Worm (Caenorhabditis elegans) whole organism, L3 larva: Measurements from ENCODE around the gene zhit-1.

Experiments used
- R02D3.7 ChIP-seq: fragments of 150-350 bp; optimal IDR thresholded peaks from 2 replicates; lab custom pipeline; 2014; ENCODE audit warnings: missing biosample characterization, missing genetic modification characterization
- ZK546.5 ChIP-seq: sonication (generic microtip); optimal IDR thresholded peaks from 2 replicates; lab custom pipeline; 2017; ENCODE audit warnings: missing biosample characterization, missing genetic modification characterization
- aly-2 ChIP-seq: fragments of 150-350 bp; optimal IDR thresholded peaks from 2 replicates; lab custom pipeline; 2014; ENCODE audit warnings: missing biosample characterization, missing genetic modification characterization
- ama-1 ChIP-seq: fragments of 150-350 bp; optimal IDR thresholded peaks from 2 replicates; lab custom pipeline; 2018
- ceh-28 ChIP-seq: fragments of 150-350 bp; optimal IDR thresholded peaks from 2 replicates; lab custom pipeline; 2014; ENCODE audit warnings: missing biosample characterization, missing genetic modification reagents, missing genetic modification characterization
- ceh-82 ChIP-seq: fragments of 150-350 bp; optimal IDR thresholded peaks from 2 replicates; lab custom pipeline; 2014; ENCODE audit warnings: missing biosample characterization, missing genetic modification characterization
- egl-27 ChIP-seq: sonication (generic microtip); optimal IDR thresholded peaks from 4 replicates; lab custom pipeline; 2017; ENCODE audit warnings: missing biosample characterization, missing genetic modification reagents, missing genetic modification characterization
- elt-1 ChIP-seq: fragments of 150-350 bp; optimal IDR thresholded peaks from 2 replicates; lab custom pipeline; 2014; ENCODE audit warnings: missing biosample characterization, missing genetic modification characterization
- elt-2 ChIP-seq: sonication (generic microtip); optimal IDR thresholded peaks from 2 replicates; lab custom pipeline; 2016; ENCODE audit warnings: missing genetic modification reagents, mild to moderate bottlenecking, missing genetic modification characterization, missing compliant biosample characterization
- elt-3 ChIP-seq, 3 experiments: fragments of 150-350 bp in 1 of 3; sonication (generic microtip) in 2 of 3; optimal IDR thresholded peaks; 2 replicates in 2 of 3; 4 replicates in 1 of 3; lab custom pipeline; 2014 to 2017; ENCODE audit warnings: missing biosample characterization in 3 of 3, missing genetic modification characterization in 3 of 3
- eor-1 ChIP-seq, 2 experiments: fragments of 150-350 bp; optimal IDR thresholded peaks; 2 replicates each; lab custom pipeline; 2014 to 2018; ENCODE audit warnings: missing biosample characterization in 2 of 2, missing genetic modification characterization in 2 of 2
- fkh-10 ChIP-seq: sonication (generic microtip); optimal IDR thresholded peaks from 2 replicates; lab custom pipeline; 2017; ENCODE audit warnings: missing biosample characterization, missing genetic modification reagents, missing genetic modification characterization
- fkh-2 ChIP-seq: fragments of 150-350 bp; optimal IDR thresholded peaks from 2 replicates; lab custom pipeline; 2014; ENCODE audit warnings: missing biosample characterization, missing genetic modification reagents, missing genetic modification characterization
- fos-1 ChIP-seq: fragments of 150-350 bp; optimal IDR thresholded peaks from 2 replicates; lab custom pipeline; 2014; ENCODE audit warnings: missing biosample characterization, missing genetic modification characterization
- hmg-11 ChIP-seq: sonication (generic microtip); optimal IDR thresholded peaks from 2 replicates; lab custom pipeline; 2016; ENCODE audit warnings: missing genetic modification characterization, missing compliant biosample characterization
- jun-1 ChIP-seq: fragments of 150-350 bp; optimal IDR thresholded peaks from 2 replicates; lab custom pipeline; 2014; ENCODE audit warnings: missing biosample characterization, missing genetic modification reagents, missing genetic modification characterization
- lin-15B ChIP-seq: fragments of 150-350 bp; optimal IDR thresholded peaks from 2 replicates; lab custom pipeline; 2014; ENCODE audit warnings: missing biosample characterization, missing genetic modification characterization
- lin-39 ChIP-seq: fragments of 150-350 bp; optimal IDR thresholded peaks from 2 replicates; lab custom pipeline; 2018; ENCODE audit warnings: missing biosample characterization, missing genetic modification reagents, missing genetic modification characterization
- lsy-12 ChIP-seq: sonication (generic microtip); optimal IDR thresholded peaks from 2 replicates; lab custom pipeline; 2016; ENCODE audit warnings: mild to moderate bottlenecking, missing genetic modification characterization, missing compliant biosample characterization
- mdl-1 ChIP-seq: fragments of 150-350 bp; optimal IDR thresholded peaks from 2 replicates; lab custom pipeline; 2014; ENCODE audit warnings: missing biosample characterization, missing genetic modification characterization
- mml-1 ChIP-seq: fragments of 150-350 bp; sonication (generic microtip); optimal IDR thresholded peaks from 3 replicates; lab custom pipeline; 2014; ENCODE audit warnings: missing biosample characterization, missing genetic modification characterization
- nfya-1 ChIP-seq: sonication (generic microtip); optimal IDR thresholded peaks from 2 replicates; lab custom pipeline; 2017; ENCODE audit warnings: missing genetic modification characterization, mild to moderate bottlenecking, missing compliant biosample characterization, antibody characterized with exemption, moderate library complexity; ENCODE audit not compliant: insufficient read depth
- nhr-11 ChIP-seq: fragments of 150-350 bp; optimal IDR thresholded peaks from 2 replicates; lab custom pipeline; 2014; ENCODE audit warnings: missing biosample characterization, missing genetic modification characterization
- nhr-23 ChIP-seq: fragments of 150-350 bp; optimal IDR thresholded peaks from 2 replicates; lab custom pipeline; 2014; ENCODE audit warnings: missing biosample characterization, missing genetic modification reagents, missing genetic modification characterization
- nhr-237 ChIP-seq: fragments of 150-350 bp; optimal IDR thresholded peaks from 2 replicates; lab custom pipeline; 2014; ENCODE audit warnings: missing biosample characterization, missing genetic modification characterization
- nhr-25 ChIP-seq: sonication (generic microtip); optimal IDR thresholded peaks from 2 replicates; lab custom pipeline; 2017; ENCODE audit warnings: missing biosample characterization, missing genetic modification characterization
- nhr-28 ChIP-seq: fragments of 150-350 bp; optimal IDR thresholded peaks from 2 replicates; lab custom pipeline; 2014; ENCODE audit warnings: missing biosample characterization, missing genetic modification characterization
- nhr-43 ChIP-seq: sonication (generic microtip); optimal IDR thresholded peaks from 2 replicates; lab custom pipeline; 2016; ENCODE audit warnings: mild to moderate bottlenecking, missing genetic modification characterization, missing compliant biosample characterization; ENCODE audit not compliant: poor library complexity, severe bottlenecking
- nhr-76 ChIP-seq: fragments of 150-350 bp; sonication (generic microtip); optimal IDR thresholded peaks from 5 replicates; lab custom pipeline; 2014; ENCODE audit warnings: missing biosample characterization, missing genetic modification characterization
- nhr-77 ChIP-seq: fragments of 150-350 bp; optimal IDR thresholded peaks from 2 replicates; lab custom pipeline; 2014; ENCODE audit warnings: missing biosample characterization, missing genetic modification characterization
- pha-4 ChIP-seq: fragments of 150-350 bp; optimal IDR thresholded peaks from 2 replicates; lab custom pipeline; 2014; ENCODE audit warnings: missing biosample characterization, missing genetic modification reagents, missing genetic modification characterization
- pqm-1 ChIP-seq: fragments of 150-350 bp; optimal IDR thresholded peaks from 2 replicates; lab custom pipeline; 2017; ENCODE audit warnings: missing biosample characterization, missing genetic modification characterization, inconsistent platforms
- sea-2 ChIP-seq: fragments of 150-350 bp; sonication (generic microtip); optimal IDR thresholded peaks from 4 replicates; lab custom pipeline; 2014; ENCODE audit warnings: missing biosample characterization, missing genetic modification reagents, missing genetic modification characterization
- skn-1 ChIP-seq: fragments of 150-350 bp; optimal IDR thresholded peaks from 2 replicates; lab custom pipeline; 2014; ENCODE audit warnings: missing biosample characterization, missing genetic modification characterization
- snpc-4 ChIP-seq: fragments of 150-350 bp; optimal IDR thresholded peaks from 2 replicates; lab custom pipeline; 2014; ENCODE audit warnings: missing biosample characterization, missing genetic modification characterization
- unc-39 ChIP-seq: sonication (generic microtip); optimal IDR thresholded peaks from 4 replicates; lab custom pipeline; 2017; ENCODE audit warnings: missing biosample characterization, missing genetic modification characterization
- ztf-11 ChIP-seq: fragments of 150-350 bp; optimal IDR thresholded peaks from 2 replicates; lab custom pipeline; 2014; ENCODE audit warnings: missing biosample characterization, missing genetic modification characterization
- ztf-4 ChIP-seq: fragments of 150-350 bp; optimal IDR thresholded peaks from 2 replicates; lab custom pipeline; 2014; ENCODE audit warnings: missing biosample characterization, missing genetic modification characterization

Gene zhit-1

ce11 chrV:5606255-5606654 lies 9.9 kb upstream of the zhit-1 start, which contains the start of gene CD4.1:
Gene CD4.1, plus strand, starts transcription at chrV:5606555.
- TF ChIP-seq aly-2 (no peak), R02D3.7 (no peak), skn-1 (tag; lab: Kevin White, UChicago) (no peak), ztf-4 (tag; lab: Kevin White, UChicago) (no peak), hmg-11 (tag; lab: Kevin White, UChicago) (no peak), sea-2 (GFP tag; lab: Kevin White, UChicago) (no peak), elt-3 (tag; optimal IDR thresholded peaks at IDR 0.05; lab: Kevin White, UChicago) (no peak), egl-27 (tag; lab: Kevin White, UChicago) (no peak), ztf-11 (tag; lab: Kevin White, UChicago) (no peak), fkh-10 (GFP tag; lab: Kevin White, UChicago) (no peak), nhr-23 (tag; lab: Kevin White, UChicago) (no peak), unc-39 (no peak)

ce11 chrV:5601263-5601662 lies 4.9 kb upstream of the zhit-1 start, which contains the start of gene CD4.8:
Gene CD4.8, minus strand, starts transcription at chrV:5601363.
- no peak for TF ChIP-seq ztf-4 (tag; lab: Kevin White, UChicago)
- TF ChIP-seq lin-15B, result no peak
- TF ChIP-seq R02D3.7, result no peak
- TF ChIP-seq jun-1 (tag; lab: Kevin White, UChicago), result no peak
- TF ChIP-seq nhr-237 (tag; lab: Kevin White, UChicago), result no peak
- no peak for TF ChIP-seq lin-39 (tag; lab: Kevin White, UChicago)
- TF ChIP-seq unc-39, result no peak
- no peak for TF ChIP-seq elt-2 (tag; lab: Kevin White, UChicago)
- TF ChIP-seq lsy-12 (tag; lab: Kevin White, UChicago), result no peak
- no peak for TF ChIP-seq nhr-25
- no peak for TF ChIP-seq hmg-11 (tag; lab: Kevin White, UChicago)
- no peak for TF ChIP-seq mdl-1 (tag; lab: Kevin White, UChicago)
- no peak for TF ChIP-seq elt-3 (tag; optimal IDR thresholded peaks at IDR 0.05; lab: Kevin White, UChicago)
- no peak for TF ChIP-seq elt-1 (tag; lab: Kevin White, UChicago)
- TF ChIP-seq fkh-2 (tag; lab: Kevin White, UChicago), result no peak
- no peak for TF ChIP-seq nhr-28 (tag; lab: Kevin White, UChicago)
- TF ChIP-seq nhr-23 (tag; lab: Kevin White, UChicago), result no peak

DNA sequence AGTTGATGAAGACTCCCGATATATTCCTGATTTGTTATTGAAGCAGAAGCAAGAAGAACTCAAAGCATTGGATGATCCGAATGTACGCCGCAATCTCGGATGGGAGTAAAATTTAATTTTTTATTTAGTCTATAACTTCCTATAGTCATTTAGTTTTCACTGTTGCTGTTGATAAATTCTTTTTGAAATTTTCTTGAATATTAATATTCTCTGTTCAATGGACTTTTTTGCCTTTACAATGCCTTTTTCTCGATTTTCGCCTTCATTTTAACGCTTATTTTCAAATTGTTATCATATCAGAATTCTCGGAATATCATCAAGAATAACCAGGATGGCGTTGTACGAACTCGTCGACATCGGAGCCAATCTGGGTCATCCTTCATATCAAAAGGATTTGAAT lies 2.0 kb downstream of the zhit-1 start, which contains the start of gene crn-2:
Gene crn-2, plus strand, starts transcription at position 301 of the 400 bp plus-strand sequence.
- TF ChIP-seq ceh-82 (tag; lab: Kevin White, UChicago) (no peak), eor-1 (tag; optimal IDR thresholded peaks at IDR 0.05; lab: Kevin White, UChicago) (no peak), nhr-237 (tag; lab: Kevin White, UChicago) (no peak), nhr-77 (tag; lab: Kevin White, UChicago) (no peak), sea-2 (GFP tag; lab: Kevin White, UChicago) (no peak), ZK546.5 (tag; lab: Kevin White, UChicago) (no peak), skn-1 (tag; lab: Kevin White, UChicago) (no peak), elt-2 (tag; lab: Kevin White, UChicago) (no peak)

ce11 chrV:5593406-5593805 lies 2.9 kb downstream of the zhit-1 start, which contains the start of gene mrpl-48:
Gene mrpl-48, plus strand, starts transcription at chrV:5593706.
- TF ChIP-seq nhr-43 (no peak), nhr-237 (tag; lab: Kevin White, UChicago) (no peak), pha-4 (no peak), ama-1 (peak; percentile 28), egl-27 (tag; lab: Kevin White, UChicago) (no peak), nhr-23 (tag; lab: Kevin White, UChicago) (no peak), eor-1 (tag; optimal IDR thresholded peaks at IDR 0.05; lab: Kevin White, UChicago) (no peak), nhr-77 (tag; lab: Kevin White, UChicago) (no peak)

- TF ChIP-seq mml-1 (tag; lab: Kevin White, UChicago) (no peak), nhr-23 (tag; lab: Kevin White, UChicago) (peak; percentile 87), nhr-25 (peak; percentile 31), ama-1 (no peak), nhr-237 (tag; lab: Kevin White, UChicago) (no peak), nfya-1 (tag; lab: Kevin White, UChicago) (peak; percentile 79), sea-2 (GFP tag; lab: Kevin White, UChicago) (peak; percentile 54), ceh-28 (tag; lab: Kevin White, UChicago) (peak; percentile 66), ztf-4 (tag; lab: Kevin White, UChicago) (no peak), elt-2 (tag; lab: Kevin White, UChicago) (peak; percentile 37), hmg-11 (tag; lab: Kevin White, UChicago) (peak; percentile 74), ZK546.5 (tag; lab: Kevin White, UChicago) (no peak), lin-15B (peak; percentile 78), nhr-43 (peak; percentile 54), pqm-1 (tag; lab: Kevin White, UChicago) (peak; percentile 13), nhr-76 (tag; lab: Kevin White, UChicago) (no peak), R02D3.7 (peak; percentile 6), fos-1 (tag; lab: Kevin White, UChicago) (no peak), ztf-11 (tag; lab: Kevin White, UChicago) (no peak), pha-4 (peak; percentile 90), egl-27 (tag; lab: Kevin White, UChicago) (no peak), eor-1 (tag; optimal IDR thresholded peaks at IDR 0.05; lab: Kevin White, UChicago) (peak in 1 of 2 experiments; percentile 28), nhr-11 (tag; lab: Kevin White, UChicago) (no peak), snpc-4 (peak; percentile 79), nhr-77 (tag; lab: Kevin White, UChicago) (no peak), jun-1 (tag; lab: Kevin White, UChicago) (no peak), fkh-10 (GFP tag; lab: Kevin White, UChicago) (no peak)
These were observed 4.0 kb downstream of the zhit-1 start, which contains the start of gene vps-37 for ce11 chrV:5592323-5592722. Gene vps-37, plus strand, starts transcription at chrV:5592700.
